Fruit fly (Drosophila melanogaster) whole organism, adult: ENCODE results near the gene Hr39.

Source experiments
- CG11617 ChIP-seq: fragments of 200-800 bp; sonication (Bioruptor generic); optimal IDR thresholded peaks from 2 replicates; lab custom pipeline; 2017; ENCODE audit warnings: mild to moderate bottlenecking, missing biosample characterization, missing genetic modification reagents, missing genetic modification characterization
- CG1620 ChIP-seq: fragments of 200-800 bp; sonication (Bioruptor generic); optimal IDR thresholded peaks from 2 replicates; lab custom pipeline; 2016; ENCODE audit warnings: missing biosample characterization, missing genetic modification characterization
- CG7101 ChIP-seq: fragments of 200-800 bp; sonication (Bioruptor generic); optimal IDR thresholded peaks from 2 replicates; lab custom pipeline; 2018; ENCODE audit warnings: missing biosample characterization, mild to moderate bottlenecking, missing genetic modification characterization, moderate library complexity
- Clk ChIP-seq: fragments of 200-800 bp; sonication (Bioruptor generic); optimal IDR thresholded peaks from 2 replicates; lab custom pipeline; 2017; ENCODE audit warnings: missing biosample characterization, missing genetic modification characterization
- Crg-1 ChIP-seq: fragments of 200-800 bp; sonication (Bioruptor generic); optimal IDR thresholded peaks from 2 replicates; lab custom pipeline; 2016; ENCODE audit warnings: missing biosample characterization, missing genetic modification characterization
- cic ChIP-seq: fragments of 200-800 bp; sonication (Bioruptor generic); optimal IDR thresholded peaks from 2 replicates; lab custom pipeline; 2017; ENCODE audit warnings: missing biosample characterization, mild to moderate bottlenecking, missing genetic modification characterization, moderate library complexity
- cnc ChIP-seq, 2 experiments: fragments of >200 bp; optimal IDR thresholded peaks; 2 replicates each; lab custom pipeline; 2017
- pad ChIP-seq: fragments of 200-800 bp; sonication (Bioruptor generic); optimal IDR thresholded peaks from 3 replicates; lab custom pipeline; 2017; ENCODE audit warnings: missing biosample characterization, missing genetic modification characterization, mild to moderate bottlenecking, moderate library complexity, missing genetic modification reagents

- TF ChIP-seq CG7101 (tag; lab: Kevin White, UChicago) (no peak), Clk (GFP tag; lab: Kevin White, UChicago) (no peak), CG11617 (no peak), CG1620 (no peak), pad (GFP tag; lab: Kevin White, UChicago) (no peak), Crg-1 (GFP tag; lab: Kevin White, UChicago) (no peak), cic (GFP tag; lab: Kevin White, UChicago) (no peak), cnc (optimal IDR thresholded peaks at IDR 0.05; lab: Kevin White, UChicago) (no peak)
Measured at dm6 chr2L:21234388-21234984, 2.6 kb upstream of the Hr39 start.
